Worm (Caenorhabditis elegans) whole organism, L4 larva: ENCODE data around the gene B0432.10.

Experiments
- F26F4.8 ChIP-seq: fragments of 200-800 bp; sonication (Bioruptor generic); conservative IDR thresholded peaks from 2 replicates; pipeline ENCODE4 v1.3.6; 2022; ENCODE audit warnings: missing genetic modification characterization, missing compliant biosample characterization
- F37D6.2 ChIP-seq: sonication (generic microtip); optimal IDR thresholded peaks from 2 replicates; lab custom pipeline; 2016; ENCODE audit warnings: mild to moderate bottlenecking, missing genetic modification characterization, missing compliant biosample characterization
- F44E2.7 ChIP-seq: fragments of 200-800 bp; sonication (Bioruptor generic); IDR thresholded peaks from 2 replicates; pipeline ENCODE4 v2.1.2; 2022; ENCODE audit warnings: missing genetic modification characterization, missing compliant biosample characterization
- R02D3.7 ChIP-seq: fragments of 150-350 bp; sonication (generic microtip); optimal IDR thresholded peaks from 3 replicates; lab custom pipeline; 2014; ENCODE audit warnings: missing biosample characterization, missing genetic modification characterization
- T26A8.4 ChIP-seq: fragments of 200-800 bp; sonication (Bioruptor generic); IDR thresholded peaks from 2 replicates; pipeline ENCODE4 v1.3.6; 2022; ENCODE audit warnings: missing genetic modification characterization, missing compliant biosample characterization
- ZK546.5 ChIP-seq, 2 experiments: sonication (generic microtip); optimal IDR thresholded peaks; 2 replicates each; lab custom pipeline; 2017; ENCODE audit warnings: missing biosample characterization in 2 of 2, missing genetic modification characterization in 2 of 2
- ama-1 ChIP-seq: fragments of 150-350 bp; optimal IDR thresholded peaks from 2 replicates; lab custom pipeline; 2014; ENCODE audit warnings: inconsistent platforms, mixed read lengths
- ceh-32 ChIP-seq: sonication (generic microtip); optimal IDR thresholded peaks from 2 replicates; lab custom pipeline; 2016; ENCODE audit warnings: mild to moderate bottlenecking, missing genetic modification characterization, missing compliant biosample characterization; ENCODE audit not compliant: poor library complexity
- ceh-82 ChIP-seq: sonication (generic microtip); optimal IDR thresholded peaks from 2 replicates; lab custom pipeline; 2017; ENCODE audit warnings: missing biosample characterization, missing genetic modification characterization
- daf-19 ChIP-seq: fragments of 200-800 bp; sonication (Bioruptor generic); conservative IDR thresholded peaks from 2 replicates; pipeline ENCODE4 v1.3.6; 2022; ENCODE audit warnings: missing genetic modification characterization, missing compliant biosample characterization
- daf-8 ChIP-seq: fragments of 200-800 bp; sonication (Bioruptor generic); IDR thresholded peaks from 2 replicates; pipeline ENCODE4 v1.3.6; 2022; ENCODE audit warnings: missing genetic modification characterization, missing compliant biosample characterization
- dmd-9 ChIP-seq: fragments of 200-800 bp; sonication (Bioruptor generic); IDR thresholded peaks from 2 replicates; pipeline ENCODE4 v1.3.6; 2022; ENCODE audit warnings: missing genetic modification reagents, missing genetic modification characterization, missing compliant biosample characterization
- duxl-1 ChIP-seq: sonication (generic microtip); optimal IDR thresholded peaks from 2 replicates; lab custom pipeline; 2016; ENCODE audit warnings: mild to moderate bottlenecking, missing genetic modification characterization, moderate library complexity, missing compliant biosample characterization; ENCODE audit not compliant: poor library complexity
- egl-43 ChIP-seq: fragments of 200-800 bp; sonication (Bioruptor generic); IDR thresholded peaks from 2 replicates; pipeline ENCODE4 v1.3.6; 2022; ENCODE audit warnings: missing genetic modification reagents, missing genetic modification characterization, missing compliant biosample characterization
- fkh-10 ChIP-seq: fragments of 150-350 bp; optimal IDR thresholded peaks from 2 replicates; lab custom pipeline; 2014; ENCODE audit warnings: missing biosample characterization, missing genetic modification reagents, missing genetic modification characterization
- hlh-30 ChIP-seq: sonication (generic microtip); optimal IDR thresholded peaks from 2 replicates; lab custom pipeline; 2017; ENCODE audit warnings: antibody characterized with exemption, mild to moderate bottlenecking, missing genetic modification characterization, missing compliant biosample characterization; ENCODE audit not compliant: insufficient read depth
- hmg-1.1 ChIP-seq: fragments of 200-800 bp; sonication (Bioruptor generic); IDR thresholded peaks from 2 replicates; pipeline ENCODE4 v1.3.6; 2022; ENCODE audit warnings: missing genetic modification reagents, missing genetic modification characterization, missing compliant biosample characterization
- jun-1 ChIP-seq: fragments of 150-350 bp; optimal IDR thresholded peaks from 2 replicates; lab custom pipeline; 2014; ENCODE audit warnings: missing biosample characterization, missing genetic modification reagents, missing genetic modification characterization
- lin-38 ChIP-seq: fragments of 200-800 bp; sonication (Bioruptor generic); IDR thresholded peaks from 2 replicates; pipeline ENCODE4 v1.3.6; 2022; ENCODE audit warnings: missing genetic modification reagents, missing genetic modification characterization, missing compliant biosample characterization
- madf-5 ChIP-seq, 2 experiments: fragments of 200-800 bp; sonication (Bioruptor generic); IDR thresholded peaks; 2 replicates each; pipeline ENCODE4 v1.3.6; 2022; ENCODE audit warnings: missing compliant biosample characterization in 2 of 2, missing genetic modification characterization in 2 of 2
- mdt-29 ChIP-seq: fragments of 200-800 bp; sonication (Bioruptor generic); IDR thresholded peaks from 2 replicates; pipeline ENCODE4 v1.3.6; 2022; ENCODE audit warnings: missing genetic modification reagents, missing genetic modification characterization, missing compliant biosample characterization
- mes-2 ChIP-seq: sonication (generic microtip); optimal IDR thresholded peaks from 2 replicates; lab custom pipeline; 2016; ENCODE audit warnings: missing genotype, mild to moderate bottlenecking, missing genetic modification characterization, missing compliant biosample characterization; ENCODE audit not compliant: poor library complexity, severe bottlenecking
- mxl-3 ChIP-seq: fragments of 200-800 bp; sonication (Bioruptor generic); optimal IDR thresholded peaks from 2 replicates; lab custom pipeline; 2018; ENCODE audit warnings: mild to moderate bottlenecking, missing genetic modification characterization, missing compliant biosample characterization
- nhr-10 ChIP-seq: fragments of 150-350 bp; optimal IDR thresholded peaks from 2 replicates; lab custom pipeline; 2014; ENCODE audit warnings: missing biosample characterization, missing genetic modification characterization
- nhr-102 ChIP-seq: sonication (generic microtip); optimal IDR thresholded peaks from 2 replicates; lab custom pipeline; 2016; ENCODE audit warnings: mild to moderate bottlenecking, missing genetic modification characterization, moderate library complexity, missing compliant biosample characterization
- nhr-237 ChIP-seq: sonication (generic microtip); optimal IDR thresholded peaks from 2 replicates; lab custom pipeline; 2017; ENCODE audit warnings: missing biosample characterization, missing genetic modification characterization
- nhr-28 ChIP-seq: fragments of 150-350 bp; optimal IDR thresholded peaks from 2 replicates; lab custom pipeline; 2014; ENCODE audit warnings: missing biosample characterization, missing genetic modification characterization
- nhr-42 ChIP-seq: fragments of 200-800 bp; sonication (Bioruptor generic); IDR thresholded peaks from 2 replicates; pipeline ENCODE4 v1.3.6; 2022; ENCODE audit warnings: missing genetic modification characterization, missing compliant biosample characterization
- php-3 ChIP-seq: fragments of 200-800 bp; sonication (Bioruptor generic); IDR thresholded peaks from 2 replicates; pipeline ENCODE4 v1.3.6; 2022; ENCODE audit warnings: missing genetic modification reagents, missing genetic modification characterization, missing compliant biosample characterization
- sdz-12 ChIP-seq: fragments of 200-800 bp; sonication (Bioruptor generic); optimal IDR thresholded peaks from 2 replicates; lab custom pipeline; 2018; ENCODE audit warnings: mild to moderate bottlenecking, missing genetic modification characterization, missing compliant biosample characterization
- set-16 ChIP-seq: fragments of 200-800 bp; sonication (Bioruptor generic); IDR thresholded peaks from 2 replicates; pipeline ENCODE4 v1.3.6; 2022; ENCODE audit warnings: missing genetic modification reagents, missing genetic modification characterization, missing compliant biosample characterization
- snpc-1.2 ChIP-seq: fragments of 200-800 bp; sonication (Bioruptor generic); IDR thresholded peaks from 2 replicates; pipeline ENCODE4 v1.3.6; 2022; ENCODE audit warnings: missing genetic modification reagents, missing genetic modification characterization, missing compliant biosample characterization
- spr-1 ChIP-seq: sonication (generic microtip); optimal IDR thresholded peaks from 2 replicates; lab custom pipeline; 2016; ENCODE audit warnings: mild to moderate bottlenecking, missing genetic modification characterization, missing compliant biosample characterization
- spr-3 ChIP-seq: fragments of 200-800 bp; sonication (Bioruptor generic); optimal IDR thresholded peaks from 2 replicates; lab custom pipeline; 2018; ENCODE audit warnings: mild to moderate bottlenecking, missing genetic modification characterization, missing compliant biosample characterization
- tag-97 ChIP-seq: fragments of 200-800 bp; sonication (Bioruptor generic); IDR thresholded peaks from 2 replicates; pipeline ENCODE4 v1.3.6; 2022; ENCODE audit warnings: missing genetic modification characterization, missing compliant biosample characterization
- tra-1 ChIP-seq: fragments of 200-800 bp; sonication (Bioruptor generic); IDR thresholded peaks from 2 replicates; pipeline ENCODE4 v1.3.6; 2022; ENCODE audit warnings: missing genetic modification reagents, missing genetic modification characterization, missing compliant biosample characterization
- unc-39 ChIP-seq: sonication (generic microtip); optimal IDR thresholded peaks from 2 replicates; lab custom pipeline; 2017; ENCODE audit warnings: missing biosample characterization, missing genetic modification characterization
- zip-11 ChIP-seq: fragments of 200-800 bp; sonication (Bioruptor generic); IDR thresholded peaks from 2 replicates; pipeline ENCODE4 v1.3.6; 2022; ENCODE audit warnings: missing genetic modification characterization, missing compliant biosample characterization
- zip-2 ChIP-seq: fragments of 150-350 bp; optimal IDR thresholded peaks from 2 replicates; lab custom pipeline; 2014; ENCODE audit warnings: missing biosample characterization, missing genetic modification characterization

The B0432.10 gene

DNA sequence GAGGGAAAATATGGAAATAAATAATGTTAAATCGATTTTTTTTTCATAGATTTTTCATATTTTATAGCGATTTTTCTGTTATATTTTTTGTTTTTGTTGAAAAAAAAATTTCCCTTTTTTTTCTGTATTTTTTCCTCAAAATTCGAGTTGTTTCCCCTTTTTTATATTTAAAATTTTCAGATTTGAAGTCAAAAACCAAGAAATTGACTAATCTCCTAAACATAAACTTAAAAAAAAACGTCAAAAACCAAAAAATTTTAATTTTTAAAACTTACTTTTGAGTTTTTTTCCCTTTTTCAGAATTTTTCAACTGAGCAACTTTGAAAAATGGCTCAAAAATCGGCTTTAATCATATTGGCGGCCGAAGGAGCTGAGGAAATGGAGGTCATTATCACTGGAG lies 4.2 kb upstream of the B0432.10 start, which contains the start of gene djr-1.1:
djr-1.1 (plus strand) TSS at position 301 of the 400 bp plus-strand sequence.
- no peak for TF ChIP-seq zip-2 (tag; lab: Kevin White, UChicago)
- TF ChIP-seq unc-39 (tag; lab: Kevin White, UChicago) = no peak
- no peak for TF ChIP-seq lin-38 (GFP tag; lab: Robert Waterston, UW)
- TF ChIP-seq spr-3 (GFP tag; lab: Kevin White, UChicago) = no peak
- no peak for TF ChIP-seq spr-1
- no peak for TF ChIP-seq nhr-28 (tag; lab: Kevin White, UChicago)
- no peak for TF ChIP-seq set-16 (GFP tag; lab: Robert Waterston, UW)
- no peak for TF ChIP-seq jun-1
- TF ChIP-seq mes-2 (tag; lab: Kevin White, UChicago) = no peak
- TF ChIP-seq tag-97 (GFP tag; lab: Robert Waterston, UW) = no peak
- no peak for TF ChIP-seq egl-43 (GFP tag; lab: Robert Waterston, UW)
- TF ChIP-seq nhr-10 (tag; lab: Kevin White, UChicago) = no peak
- no peak for TF ChIP-seq F37D6.2

DNA sequence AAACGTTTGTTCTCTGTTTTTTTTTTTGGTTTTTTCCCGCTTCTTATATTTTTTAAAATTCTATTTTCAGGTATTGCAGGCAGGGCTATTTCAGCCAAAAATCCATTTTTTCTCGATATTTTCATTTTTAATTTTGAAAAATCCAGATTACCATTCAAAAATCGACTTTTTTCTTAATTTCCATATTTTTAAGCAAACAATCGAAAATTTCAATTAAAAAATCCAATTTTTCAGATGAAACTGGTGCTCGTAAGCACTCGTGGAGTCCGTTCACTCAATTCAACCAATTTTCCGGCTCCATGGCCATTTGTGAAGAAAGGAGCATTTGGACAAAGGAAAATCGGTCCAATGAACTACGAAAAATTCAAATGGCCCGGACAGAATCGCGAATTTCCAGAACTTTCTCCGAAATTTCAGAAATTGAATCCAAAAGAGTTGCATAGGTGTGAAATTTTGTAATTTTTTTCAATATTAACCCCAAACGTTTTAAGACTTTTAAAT lies 2.7 kb upstream of the B0432.10 start, which contains the start of gene mrpl-41:
mrpl-41 (plus strand) TSS at position 235 of the 501 bp plus-strand sequence.
- TF ChIP-seq daf-8 (GFP tag; lab: Robert Waterston, UW) (no peak), nhr-237 (tag; lab: Kevin White, UChicago) (no peak), mdt-29 (no peak), mxl-3 (no peak), R02D3.7 (tag; lab: Kevin White, UChicago) (no peak), fkh-10 (GFP tag; lab: Kevin White, UChicago) (no peak), tra-1 (GFP tag; lab: Robert Waterston, UW) (no peak), F44E2.7 (GFP tag; lab: Robert Waterston, UW) (no peak), madf-5 (GFP tag; IDR thresholded peaks at IDR 0.05; lab: Robert Waterston, UW) (no peak), php-3 (GFP tag; lab: Robert Waterston, UW) (no peak), snpc-1.2 (GFP tag; lab: Robert Waterston, UW) (0 out of 2 replicates have a peak, but pooled peaks have one; percentile 14), sdz-12 (GFP tag; lab: Kevin White, UChicago) (peak; percentile 23), egl-43 (GFP tag; lab: Robert Waterston, UW) (no peak), zip-11 (GFP tag; lab: Robert Waterston, UW) (no peak), ama-1 (lab: Kevin White, UChicago) (no peak), duxl-1 (tag; lab: Kevin White, UChicago) (no peak), spr-3 (GFP tag; lab: Kevin White, UChicago) (no peak), ceh-82 (no peak), dmd-9 (GFP tag; lab: Robert Waterston, UW) (no peak), T26A8.4 (GFP tag; lab: Robert Waterston, UW) (peak; percentile 46; the same call in 1 of the 2 replicates), F26F4.8 (GFP tag; lab: Robert Waterston, UW) (no peak), nhr-42 (GFP tag; lab: Robert Waterston, UW) (peak; percentile 61; the same call in 1 of the 2 replicates)

DNA sequence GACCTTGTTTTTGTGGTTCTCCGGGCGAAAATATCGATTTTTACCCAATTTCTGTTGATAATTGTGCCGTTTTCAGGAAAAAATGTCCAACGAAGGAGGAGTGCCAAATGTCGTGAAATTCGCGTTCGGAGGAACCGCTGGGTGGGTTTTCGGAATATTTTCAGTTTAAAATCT lies 363 bp upstream of the B0432.10 start, which contains the start of gene misc-1:
misc-1 (plus strand) TSS at position 75 of the 174 bp plus-strand sequence.
- TF ChIP-seq hlh-30 (tag; lab: Kevin White, UChicago) (no peak), ZK546.5 (tag; optimal IDR thresholded peaks at IDR 0.05; lab: Kevin White, UChicago) (no peak), madf-5 (GFP tag; IDR thresholded peaks at IDR 0.05; lab: Robert Waterston, UW) (no peak), R02D3.7 (tag; lab: Kevin White, UChicago) (no peak), ceh-32 (tag; lab: Kevin White, UChicago) (no peak), hmg-1.1 (no peak), nhr-102 (tag; lab: Kevin White, UChicago) (no peak), daf-19 (no peak)
